Fruit fly (Drosophila melanogaster): Measurements from ENCODE around the gene CG33648.

The CG33648 gene

DNA sequence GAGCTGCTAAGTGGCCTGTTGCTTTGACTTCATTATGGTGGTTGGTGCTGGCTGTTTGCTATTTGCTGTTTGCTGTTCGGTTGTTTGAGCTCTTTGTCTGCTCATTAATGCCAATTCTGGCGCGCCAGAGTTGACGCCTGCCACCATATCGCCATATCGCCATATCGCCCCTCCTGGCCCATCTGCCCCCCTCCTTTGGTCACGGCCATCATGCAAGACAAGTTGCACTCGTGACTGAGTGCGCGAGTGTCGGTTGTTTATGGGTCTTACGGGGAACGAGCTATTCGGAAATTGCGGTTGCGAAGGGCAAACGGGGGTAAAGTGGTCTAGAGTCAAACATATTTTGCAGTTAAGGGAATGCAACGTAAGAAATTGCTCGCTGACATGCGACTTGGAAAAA is 46.0 kb downstream of the CG33648 start:
- TF ChIP-seq CG9817 (tag; optimal IDR thresholded peaks at IDR 0.05) (no peak), bsh (GFP tag; optimal IDR thresholded peaks at IDR 0.05) (peak in 1 of 2 experiments; percentile 11), ranshi (GFP tag; IDR thresholded peaks at IDR 0.05) (0 out of 2 replicates have a peak, but pooled peaks have one; percentile 17), sens (GFP tag) (peak; percentile 63), Ets65A (GFP tag) (peak; percentile 51)

DNA sequence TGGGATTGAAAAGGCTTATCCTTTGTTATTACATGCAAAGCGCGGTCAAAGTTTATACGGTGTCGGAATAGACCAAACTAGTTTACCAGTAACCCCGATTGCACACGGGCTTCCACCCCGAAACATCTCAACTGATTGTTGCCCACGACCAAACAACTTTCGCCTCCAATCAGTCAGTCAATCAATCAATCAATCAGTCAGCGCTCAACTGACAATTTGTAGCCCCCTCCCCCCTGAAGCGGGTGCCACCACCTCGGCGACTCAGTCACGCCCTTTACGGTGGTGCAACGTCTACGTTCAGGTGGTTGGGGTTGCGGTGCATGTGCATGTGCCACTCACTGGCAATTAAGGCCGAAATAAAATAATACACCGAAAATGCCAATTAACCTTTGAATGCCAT is 46.7 kb downstream of the CG33648 start:
- TF ChIP-seq lov (optimal IDR thresholded peaks at IDR 0.05), result no peak
- TF ChIP-seq lov (GFP tag; IDR thresholded peaks at IDR 0.05), result no peak
- no peak for TF ChIP-seq sc (optimal IDR thresholded peaks at IDR 0.05)
- no peak for TF ChIP-seq sc (GFP tag; optimal IDR thresholded peaks at IDR 0.05)
- no peak for TF ChIP-seq CG11093 (GFP tag; IDR thresholded peaks at IDR 0.05)
- TF ChIP-seq gcm (GFP tag; optimal IDR thresholded peaks at IDR 0.05), result no peak
- TF ChIP-seq Eip74EF (GFP tag; optimal IDR thresholded peaks at IDR 0.05), result no peak
- TF ChIP-seq CG12744 (GFP tag; optimal IDR thresholded peaks at IDR 0.05), result no peak
- TF ChIP-seq nerfin-1 (tag; optimal IDR thresholded peaks at IDR 0.05), result peak; percentile 21
- no peak for TF ChIP-seq CG13894 (tag; optimal IDR thresholded peaks at IDR 0.05)
- no peak for TF ChIP-seq CG7556 (GFP tag; optimal IDR thresholded peaks at IDR 0.05)
- no peak for TF ChIP-seq CG34224 (GFP tag; IDR thresholded peaks at IDR 0.05; ENCODE audit: partially characterized antibody)
- TF ChIP-seq fru (optimal IDR thresholded peaks at IDR 0.05), result no peak
- TF ChIP-seq Hmx (GFP tag; optimal IDR thresholded peaks at IDR 0.05), result no peak
- TF ChIP-seq CG11247 (GFP tag; IDR thresholded peaks at IDR 0.05), result no peak
- peak; percentile 37 for TF ChIP-seq crol (GFP tag; IDR thresholded peaks at IDR 0.05)
- TF ChIP-seq Med (GFP tag), result peak; percentile 17
- TF ChIP-seq Aef1 (GFP tag; IDR thresholded peaks at IDR 0.05), result no peak
- no peak for TF ChIP-seq otp (GFP tag; IDR thresholded peaks at IDR 0.05)
- peak; percentile 92 for TF ChIP-seq CG8281 (tag; optimal IDR thresholded peaks at IDR 0.05)
- no peak for TF ChIP-seq CG13624 (GFP tag; optimal IDR thresholded peaks at IDR 0.05)
- TF ChIP-seq BtbVII (GFP tag; optimal IDR thresholded peaks at IDR 0.05), result no peak
- no peak for TF ChIP-seq CG1024 (GFP tag; IDR thresholded peaks at IDR 0.05)
- TF ChIP-seq fd3F (GFP tag; optimal IDR thresholded peaks at IDR 0.05), result no peak
- no peak for TF ChIP-seq CG2875 (GFP tag; optimal IDR thresholded peaks at IDR 0.05)
- TF ChIP-seq lab (GFP tag; optimal IDR thresholded peaks at IDR 0.05), result peak; percentile 47
- TF ChIP-seq CG15514 (GFP tag; optimal IDR thresholded peaks at IDR 0.05), result no peak

DNA sequence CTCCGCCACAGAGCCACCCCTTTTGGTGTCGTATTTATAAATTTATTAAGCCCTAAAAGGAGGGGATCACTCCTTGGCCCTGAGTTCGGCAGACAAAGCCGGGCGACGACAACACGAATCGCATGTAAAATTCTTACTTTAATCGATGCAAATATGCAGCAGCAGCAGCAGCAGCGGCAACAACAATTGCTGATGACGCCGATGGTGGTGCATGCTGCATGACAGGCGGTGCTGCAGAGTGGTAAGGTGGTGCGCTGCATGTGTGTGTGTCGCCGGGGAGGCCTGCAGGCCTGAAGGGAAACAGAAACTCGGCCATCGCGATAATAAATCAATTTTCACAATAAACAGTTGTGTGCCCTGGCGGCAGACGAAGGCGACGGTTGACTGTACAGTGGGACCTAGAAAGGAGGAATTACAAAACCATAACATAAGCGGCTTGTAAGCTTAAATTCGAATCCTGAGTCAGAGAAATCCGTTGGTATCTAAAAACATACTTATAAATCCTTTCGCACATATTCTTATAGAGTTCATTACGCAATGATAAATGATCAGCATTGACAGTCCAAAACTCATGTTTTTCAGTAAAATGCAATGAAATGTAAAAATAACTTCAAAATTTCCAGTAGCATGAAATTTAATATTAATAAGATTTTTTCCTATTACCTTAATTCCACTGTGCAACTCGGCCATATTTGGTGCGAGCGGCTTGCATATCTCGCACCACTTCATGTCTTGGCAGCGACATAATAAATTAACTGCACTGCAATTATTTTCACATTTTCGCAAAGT is 47.8 kb downstream of the CG33648 start:
- TF ChIP-seq CG4360 (GFP tag; IDR thresholded peaks at IDR 0.05) (peak; percentile 76), CG13424 (tag; optimal IDR thresholded peaks at IDR 0.05) (no peak), CG15479 (GFP tag; optimal IDR thresholded peaks at IDR 0.05) (peak; percentile 8), ci (GFP tag; IDR thresholded peaks at IDR 0.05) (peak; percentile 18; the same call in 1 of the 3 replicates), lov (optimal IDR thresholded peaks at IDR 0.05) (no peak), lov (GFP tag; IDR thresholded peaks at IDR 0.05) (0 out of 3 replicates have a peak, but pooled peaks have one; percentile 8), sens (GFP tag) (peak; percentile 36), grau (tag; optimal IDR thresholded peaks at IDR 0.05) (peak; percentile 41), btn (GFP tag; optimal IDR thresholded peaks at IDR 0.05) (no peak), Med (GFP tag) (peak; percentile 61), sd (tag; optimal IDR thresholded peaks at IDR 0.05) (no peak), twi (tag; optimal IDR thresholded peaks at IDR 0.05) (peak; percentile 51), corto (GFP tag; optimal IDR thresholded peaks at IDR 0.05) (peak; percentile 61), rib (GFP tag; IDR thresholded peaks at IDR 0.05) (no peak), CG2199 (GFP tag; IDR thresholded peaks at IDR 0.05) (0 out of 3 replicates have a peak, but pooled peaks have one; percentile 33), Dll (GFP tag; IDR thresholded peaks at IDR 0.05; ENCODE audit: partially characterized antibody) (0 out of 4 replicates have a peak, but pooled peaks have one; percentile 10)

All from whole organism, embryonic.